Worm (Caenorhabditis elegans): Measurements from ENCODE around the gene gcy-12.

The gcy-12 gene

ce11 chrII:5351799-5352198 lies 40.0 kb downstream of the gcy-12 start, which contains the start of gene F09E5.7:
F09E5.7 (plus strand) TSS chrII:5352099.
- no peak for TF ChIP-seq mml-1 (tag; optimal IDR thresholded peaks at IDR 0.05)
- TF ChIP-seq ZK546.5 (tag; optimal IDR thresholded peaks at IDR 0.05), result no peak
- no peak for TF ChIP-seq fkh-10 (GFP tag; optimal IDR thresholded peaks at IDR 0.05)
- TF ChIP-seq nhr-25 (tag; optimal IDR thresholded peaks at IDR 0.05), result no peak

DNA sequence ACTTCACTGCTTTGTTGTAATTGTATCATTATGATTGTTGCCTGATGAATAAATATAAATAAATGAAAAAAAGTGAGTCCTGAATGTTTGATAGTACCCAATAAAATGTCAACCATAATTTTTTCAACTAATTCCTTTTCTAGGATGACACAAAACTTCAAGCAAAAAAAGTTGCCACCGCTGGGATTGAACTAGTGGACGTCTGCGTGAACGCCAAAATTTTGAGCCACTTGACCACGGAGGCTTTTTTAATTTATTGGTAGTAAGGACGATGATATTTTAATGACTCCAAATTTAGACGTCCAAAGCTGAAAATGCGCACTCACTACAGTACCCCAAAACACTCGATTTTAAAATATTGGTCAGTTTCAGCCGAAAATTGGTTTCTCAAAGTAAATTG lies 41.8 kb downstream of the gcy-12 start:
- TF ChIP-seq R02D3.7 (tag; optimal IDR thresholded peaks at IDR 0.05) (no peak), nhr-25 (tag; optimal IDR thresholded peaks at IDR 0.05) (no peak), zag-1 (tag; optimal IDR thresholded peaks at IDR 0.05) (no peak), jun-1 (tag; optimal IDR thresholded peaks at IDR 0.05) (no peak), nhr-43 (tag; optimal IDR thresholded peaks at IDR 0.05; ENCODE audit: poor library complexity, severe bottlenecking) (peak; percentile 70), egl-5 (tag; optimal IDR thresholded peaks at IDR 0.05) (no peak), nhr-28 (tag; optimal IDR thresholded peaks at IDR 0.05) (no peak), ceh-16 (tag; optimal IDR thresholded peaks at IDR 0.05) (no peak), unc-62 (GFP tag; optimal IDR thresholded peaks at IDR 0.05) (no peak), ztf-4 (tag; optimal IDR thresholded peaks at IDR 0.05) (no peak), daf-12 (tag; optimal IDR thresholded peaks at IDR 0.05) (no peak), elt-3 (tag; optimal IDR thresholded peaks at IDR 0.05) (no peak), nhr-77 (tag; optimal IDR thresholded peaks at IDR 0.05) (no peak), tbx-2 (tag; optimal IDR thresholded peaks at IDR 0.05) (no peak), ZK546.5 (tag; optimal IDR thresholded peaks at IDR 0.05) (no peak), nhr-11 (tag; optimal IDR thresholded peaks at IDR 0.05) (no peak), ceh-82 (tag; optimal IDR thresholded peaks at IDR 0.05) (no peak), unc-39 (tag; optimal IDR thresholded peaks at IDR 0.05) (no peak), skn-1 (tag; optimal IDR thresholded peaks at IDR 0.05) (no peak), nhr-12 (tag; optimal IDR thresholded peaks at IDR 0.05) (no peak), nhr-237 (tag; optimal IDR thresholded peaks at IDR 0.05) (no peak), eor-1 (tag; optimal IDR thresholded peaks at IDR 0.05) (no peak), elt-2 (tag; optimal IDR thresholded peaks at IDR 0.05) (peak; percentile 37), lsy-12 (tag; optimal IDR thresholded peaks at IDR 0.05) (peak; percentile 70)

DNA sequence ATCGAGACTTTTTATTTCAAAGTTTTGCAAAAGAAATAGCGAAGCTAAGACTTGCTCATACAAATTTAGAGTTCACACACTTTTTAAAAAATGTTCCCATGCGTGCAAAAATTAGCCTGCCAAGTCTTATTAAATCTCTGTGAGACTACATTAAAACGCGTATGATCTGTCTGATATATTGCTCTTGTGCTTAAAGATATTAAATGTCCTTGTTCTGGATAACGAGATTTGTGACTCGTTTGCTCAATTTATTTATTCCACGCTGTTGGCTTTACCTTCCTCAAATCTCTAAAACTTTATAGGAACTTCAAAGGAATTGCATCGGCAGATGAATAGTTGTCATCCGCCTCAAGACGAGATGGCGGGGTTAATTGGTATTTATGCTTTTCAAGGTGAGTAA lies 43.5 kb downstream of the gcy-12 start, which contains the start of gene srg-69:
srg-69 (plus strand) TSS at position 301 of the 400 bp plus-strand sequence.
- TF ChIP-seq zag-1 (tag; optimal IDR thresholded peaks at IDR 0.05) (no peak), nhr-11 (tag; optimal IDR thresholded peaks at IDR 0.05) (no peak), lin-39 (tag; optimal IDR thresholded peaks at IDR 0.05) (no peak), jun-1 (tag; optimal IDR thresholded peaks at IDR 0.05) (no peak), unc-62 (GFP tag; optimal IDR thresholded peaks at IDR 0.05) (no peak), ZK546.5 (tag; optimal IDR thresholded peaks at IDR 0.05) (no peak), skn-1 (tag; optimal IDR thresholded peaks at IDR 0.05) (no peak), mdl-1 (tag; optimal IDR thresholded peaks at IDR 0.05) (no peak), hmg-11 (tag; optimal IDR thresholded peaks at IDR 0.05) (no peak), elt-2 (tag; optimal IDR thresholded peaks at IDR 0.05) (no peak), nhr-23 (tag; optimal IDR thresholded peaks at IDR 0.05) (no peak), pqm-1 (tag; optimal IDR thresholded peaks at IDR 0.05) (no peak), ceh-28 (tag; optimal IDR thresholded peaks at IDR 0.05) (no peak)

DNA sequence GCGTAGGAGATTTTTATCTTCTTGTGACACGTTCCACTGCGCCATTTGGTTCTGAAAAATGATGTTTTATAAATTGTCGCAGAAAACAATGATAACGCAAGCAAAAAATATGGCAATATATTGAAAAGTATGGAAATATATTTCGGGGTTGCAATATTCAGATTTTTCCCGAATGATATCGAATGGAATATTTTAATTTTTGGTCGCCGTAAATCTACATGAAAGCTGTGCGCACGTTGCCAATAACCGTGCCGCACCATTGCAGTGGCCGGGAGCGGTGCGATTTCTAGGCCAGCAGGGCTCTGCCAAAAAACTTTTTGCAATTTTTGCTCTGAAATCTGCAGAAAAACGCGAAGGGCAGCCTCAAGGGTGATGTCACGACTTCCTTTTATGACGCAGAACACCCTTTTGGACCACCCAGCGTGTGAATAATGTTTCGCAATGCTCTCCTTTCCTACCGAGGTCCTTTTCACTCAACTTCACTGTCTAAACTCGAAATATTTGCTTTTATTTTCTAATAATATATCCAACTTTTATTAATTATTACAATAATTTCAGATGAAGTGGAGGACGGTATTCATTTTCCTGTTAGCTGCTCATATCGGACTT lies 46.4 kb downstream of the gcy-12 start, which contains the start of the genes F09E5.11 and bmy-1:
F09E5.11 (minus strand) TSS at position 51 of the 609 bp plus-strand sequence.
bmy-1 (plus strand) TSS at position 559 of the 609 bp plus-strand sequence.
- TF ChIP-seq lin-39 (tag; optimal IDR thresholded peaks at IDR 0.05) (peak; percentile 80), nhr-76 (tag; optimal IDR thresholded peaks at IDR 0.05) (no peak), nhr-237 (tag; optimal IDR thresholded peaks at IDR 0.05) (no peak), tbx-2 (tag; optimal IDR thresholded peaks at IDR 0.05) (peak; percentile 17), elt-3 (tag; optimal IDR thresholded peaks at IDR 0.05) (no peak), jun-1 (tag; optimal IDR thresholded peaks at IDR 0.05) (peak; percentile 35), elt-1 (tag; optimal IDR thresholded peaks at IDR 0.05) (no peak), nhr-28 (tag; optimal IDR thresholded peaks at IDR 0.05) (no peak), ceh-28 (tag; optimal IDR thresholded peaks at IDR 0.05) (peak; percentile 70), nhr-23 (tag; optimal IDR thresholded peaks at IDR 0.05) (peak; percentile 62), egl-5 (tag; optimal IDR thresholded peaks at IDR 0.05) (peak; percentile 51), nhr-25 (tag; optimal IDR thresholded peaks at IDR 0.05) (peak; percentile 70), lin-15B (tag; optimal IDR thresholded peaks at IDR 0.05) (peak; percentile 89), fkh-10 (GFP tag; optimal IDR thresholded peaks at IDR 0.05) (peak; percentile 58), ceh-82 (tag; optimal IDR thresholded peaks at IDR 0.05) (peak; percentile 78), R02D3.7 (tag; optimal IDR thresholded peaks at IDR 0.05) (peak; percentile 98), lsy-12 (tag; optimal IDR thresholded peaks at IDR 0.05) (peak; percentile 71), skn-1 (tag; optimal IDR thresholded peaks at IDR 0.05) (peak; percentile 40), elt-2 (tag; optimal IDR thresholded peaks at IDR 0.05) (peak; percentile 85), nfya-1 (tag; optimal IDR thresholded peaks at IDR 0.05; ENCODE audit: insufficient read depth) (peak; percentile 79), ztf-4 (tag; optimal IDR thresholded peaks at IDR 0.05) (no peak), snpc-4 (tag; optimal IDR thresholded peaks at IDR 0.05) (peak; percentile 81), pqm-1 (tag; optimal IDR thresholded peaks at IDR 0.05) (peak; percentile 39), pha-4 (tag; optimal IDR thresholded peaks at IDR 0.05) (peak; percentile 75), hmg-11 (tag; optimal IDR thresholded peaks at IDR 0.05) (peak; percentile 70), egl-27 (tag; optimal IDR thresholded peaks at IDR 0.05) (no peak), nhr-43 (tag; optimal IDR thresholded peaks at IDR 0.05; ENCODE audit: poor library complexity, severe bottlenecking) (peak; percentile 88)

Data from whole organism, L3 larva.